Fruit fly (Drosophila melanogaster): ENCODE measurements around the gene Fer3.
A peak's percentile ranks its signal among the peaks of the same experiment; 100 is the strongest.

Gene Fer3

dm6 chr3R:11679513-11679912 is 14.6 kb downstream of the Fer3 start, which contains the start of the genes Taf12 and Ho:
TSS of gene Taf12 (minus strand) at chr3R:11679690.
TSS of gene Ho (plus strand) at chr3R:11679743.
- TF ChIP-seq CG17801 (GFP tag; optimal IDR thresholded peaks at IDR 0.05; ENCODE audit: partially characterized antibody): peak; percentile 46

dm6 chr3R:11678016-11678415 is 16.1 kb downstream of the Fer3 start, which contains the start of gene CG18476:
TSS of gene CG18476 (minus strand) at chr3R:11678116.
- peak; percentile 97 for TF ChIP-seq CG17801 (GFP tag; optimal IDR thresholded peaks at IDR 0.05; ENCODE audit: partially characterized antibody)

dm6 chr3R:11673955-11674663 is 20.0 kb downstream of the Fer3 start, which contains the start of gene CG14715:
TSS of gene CG14715 (plus strand) at chr3R:11674221.
- no peak for TF ChIP-seq CG17801 (GFP tag; optimal IDR thresholded peaks at IDR 0.05; ENCODE audit: partially characterized antibody)

- TF ChIP-seq CG17801 (GFP tag; optimal IDR thresholded peaks at IDR 0.05; ENCODE audit: partially characterized antibody): no peak
Measured at dm6 chr3R:11671784-11672183, 22.3 kb downstream of the Fer3 start.

dm6 chr3R:11670888-11671287 is 23.2 kb downstream of the Fer3 start:
- no peak for TF ChIP-seq CG17801 (GFP tag; optimal IDR thresholded peaks at IDR 0.05; ENCODE audit: partially characterized antibody)

- TF ChIP-seq CG17801 (GFP tag; optimal IDR thresholded peaks at IDR 0.05; ENCODE audit: partially characterized antibody): no peak
Measured at dm6 chr3R:11669954-11670347, 24.2 kb downstream of the Fer3 start.

- TF ChIP-seq CG17801 (GFP tag; optimal IDR thresholded peaks at IDR 0.05; ENCODE audit: partially characterized antibody): no peak
Measured at dm6 chr3R:11669017-11669953, 24.8 kb downstream of the Fer3 start.

- TF ChIP-seq CG17801 (GFP tag; optimal IDR thresholded peaks at IDR 0.05; ENCODE audit: partially characterized antibody): no peak
Measured at dm6 chr3R:11665925-11666687, 28.0 kb downstream of the Fer3 start.

dm6 chr3R:11665508-11665907 is 28.6 kb downstream of the Fer3 start:
- no peak for TF ChIP-seq CG17801 (GFP tag; optimal IDR thresholded peaks at IDR 0.05; ENCODE audit: partially characterized antibody)

- no peak for TF ChIP-seq CG17801 (GFP tag; optimal IDR thresholded peaks at IDR 0.05; ENCODE audit: partially characterized antibody)
Measured at dm6 chr3R:11663441-11663840, 30.7 kb downstream of the Fer3 start.

- TF ChIP-seq CG17801 (GFP tag; optimal IDR thresholded peaks at IDR 0.05; ENCODE audit: partially characterized antibody): no peak
Measured at dm6 chr3R:11662617-11663016, 31.5 kb downstream of the Fer3 start.

dm6 chr3R:11661712-11662111 is 32.4 kb downstream of the Fer3 start:
- TF ChIP-seq CG17801 (GFP tag; optimal IDR thresholded peaks at IDR 0.05; ENCODE audit: partially characterized antibody): peak; percentile 83

- TF ChIP-seq CG17801 (GFP tag; optimal IDR thresholded peaks at IDR 0.05; ENCODE audit: partially characterized antibody): no peak
Measured at dm6 chr3R:11661187-11661586, 32.9 kb downstream of the Fer3 start.

- TF ChIP-seq CG17801 (GFP tag; optimal IDR thresholded peaks at IDR 0.05; ENCODE audit: partially characterized antibody): no peak
Measured at dm6 chr3R:11657786-11658193, 36.3 kb downstream of the Fer3 start.

- TF ChIP-seq CG17801 (GFP tag; optimal IDR thresholded peaks at IDR 0.05; ENCODE audit: partially characterized antibody): peak; percentile 97
Measured at dm6 chr3R:11656614-11657216, 37.4 kb downstream of the Fer3 start.

All from ovary, adult (tissue).